Worm (Caenorhabditis elegans): ENCODE results near the gene Y20C6A.4.

Gene Y20C6A.4

ce11 chrV:17416833-17417232, 36.8 kb downstream of the Y20C6A.4 start, which contains the start of gene clc-21:
TSS of gene clc-21 (plus strand) at chrV:17417133.
- no peak for TF ChIP-seq ceh-39 (tag; optimal IDR thresholded peaks at IDR 0.05)

ce11 chrV:17429262-17429661, 49.2 kb downstream of the Y20C6A.4 start:
- TF ChIP-seq zip-8 (tag; optimal IDR thresholded peaks at IDR 0.05), result no peak
- no peak for TF ChIP-seq M03D4.4 (tag; optimal IDR thresholded peaks at IDR 0.05)
- TF ChIP-seq lin-32 (GFP tag; optimal IDR thresholded peaks at IDR 0.05), result no peak
- no peak for TF ChIP-seq ham-2 (GFP tag; optimal IDR thresholded peaks at IDR 0.05)
- no peak for TF ChIP-seq nhr-237 (tag; optimal IDR thresholded peaks at IDR 0.05)
- no peak for TF ChIP-seq elt-3 (tag; optimal IDR thresholded peaks at IDR 0.05)
- TF ChIP-seq ztf-11 (tag; optimal IDR thresholded peaks at IDR 0.05), result no peak
- TF ChIP-seq mls-2 (tag; optimal IDR thresholded peaks at IDR 0.05), result no peak
- no peak for TF ChIP-seq sem-2 (GFP tag; optimal IDR thresholded peaks at IDR 0.05)
- TF ChIP-seq cnd-1 (tag; optimal IDR thresholded peaks at IDR 0.05), result no peak
- TF ChIP-seq hlh-1 (tag; optimal IDR thresholded peaks at IDR 0.05), result no peak

- no peak for TF ChIP-seq nhr-237 (tag; optimal IDR thresholded peaks at IDR 0.05)
- TF ChIP-seq ceh-39 (tag; optimal IDR thresholded peaks at IDR 0.05), result no peak
- no peak for TF ChIP-seq blmp-1 (tag; optimal IDR thresholded peaks at IDR 0.05)
- TF ChIP-seq lsy-2 (tag; optimal IDR thresholded peaks at IDR 0.05), result no peak
- TF ChIP-seq unc-120 (tag; optimal IDR thresholded peaks at IDR 0.05; ENCODE audit: poor library complexity, severe bottlenecking), result no peak
- TF ChIP-seq nhr-12 (tag; optimal IDR thresholded peaks at IDR 0.05), result no peak
- TF ChIP-seq mls-2 (tag; optimal IDR thresholded peaks at IDR 0.05), result no peak
- TF ChIP-seq snpc-4 (tag; optimal IDR thresholded peaks at IDR 0.05), result no peak
- TF ChIP-seq tbx-8 (GFP tag; optimal IDR thresholded peaks at IDR 0.05), result no peak
- TF ChIP-seq ceh-83 (GFP tag; optimal IDR thresholded peaks at IDR 0.05), result no peak
- TF ChIP-seq bed-3 (GFP tag; optimal IDR thresholded peaks at IDR 0.05), result no peak
- TF ChIP-seq hlh-1 (tag; optimal IDR thresholded peaks at IDR 0.05), result no peak
- TF ChIP-seq nhr-76 (tag; optimal IDR thresholded peaks at IDR 0.05), result no peak
- TF ChIP-seq ztf-11 (tag; optimal IDR thresholded peaks at IDR 0.05), result no peak
- no peak for TF ChIP-seq mep-1 (tag; optimal IDR thresholded peaks at IDR 0.05)
- no peak for TF ChIP-seq lin-32 (GFP tag; optimal IDR thresholded peaks at IDR 0.05)
- no peak for TF ChIP-seq ham-2 (GFP tag; optimal IDR thresholded peaks at IDR 0.05)
- TF ChIP-seq elt-1 (tag; optimal IDR thresholded peaks at IDR 0.05; ENCODE audit: borderline replicate concordance, insufficient read depth), result no peak
Observed at ce11 chrV:17430066-17430465, 50.0 kb downstream of the Y20C6A.4 start, which contains the start of gene T27C5.10. TSS of gene T27C5.10 (minus strand) at chrV:17430166.
